Worm (Caenorhabditis elegans): ENCODE data around the gene F36F12.3.

DNA sequence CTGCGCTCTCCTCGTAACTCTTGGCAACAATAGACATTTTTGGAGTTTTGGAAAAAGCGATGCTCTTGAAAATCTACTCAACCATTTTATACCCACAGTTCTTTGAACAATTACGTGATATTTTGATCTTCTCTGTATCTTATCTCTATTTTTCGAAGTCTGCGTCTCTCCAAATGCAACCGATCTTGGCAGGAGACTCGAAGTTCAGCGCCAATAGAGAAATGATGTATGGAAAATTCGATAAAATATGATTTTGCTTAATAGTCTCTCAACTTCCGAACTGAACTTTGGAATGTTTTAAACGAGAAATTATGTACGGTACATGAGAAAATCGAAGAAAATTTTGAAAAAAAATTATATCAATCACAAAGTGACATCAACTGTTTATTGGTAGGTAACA is 35.5 kb upstream of the F36F12.3 start, which contains the start of gene comt-4:
- TF ChIP-seq ceh-39 (tag; optimal IDR thresholded peaks at IDR 0.05) (no peak), snpc-4 (tag; optimal IDR thresholded peaks at IDR 0.05) (no peak), ceh-83 (GFP tag; optimal IDR thresholded peaks at IDR 0.05) (no peak), nhr-12 (tag; optimal IDR thresholded peaks at IDR 0.05) (no peak), sptf-1 (tag; optimal IDR thresholded peaks at IDR 0.05) (no peak), pha-4 (tag; optimal IDR thresholded peaks at IDR 0.05) (no peak), lsy-2 (tag; optimal IDR thresholded peaks at IDR 0.05) (no peak), nhr-237 (tag; optimal IDR thresholded peaks at IDR 0.05) (no peak), unc-62 (GFP tag; optimal IDR thresholded peaks at IDR 0.05) (no peak)
